Fruit fly (Drosophila melanogaster) whole organism, prepupa: ENCODE measurements around the gene CG34301.

Experiments
- CG11762 ChIP-seq: fragments of 200-800 bp; sonication (Bioruptor generic); optimal IDR thresholded peaks from 3 replicates; lab custom pipeline; 2016; ENCODE audit warnings: missing biosample characterization, missing genetic modification characterization; ENCODE audit not compliant: insufficient read depth
- CG15336 ChIP-seq: fragments of 200-800 bp; sonication (Bioruptor generic); IDR thresholded peaks from 2 replicates; pipeline ENCODE4 v1.3.6; 2022; ENCODE audit warnings: missing biosample characterization, missing genetic modification characterization
- CG16779 ChIP-seq: fragments of 200-800 bp; sonication (Bioruptor generic); optimal IDR thresholded peaks from 3 replicates; lab custom pipeline; 2017; ENCODE audit warnings: missing biosample characterization, mild to moderate bottlenecking, missing genetic modification characterization
- CG4318 ChIP-seq: fragments of 200-800 bp; sonication (Bioruptor generic); optimal IDR thresholded peaks from 3 replicates; lab custom pipeline; 2017; ENCODE audit warnings: missing biosample characterization, mild to moderate bottlenecking, missing genetic modification characterization
- CG6854 ChIP-seq: fragments of 200-800 bp; sonication (Bioruptor generic); optimal IDR thresholded peaks from 2 replicates; lab custom pipeline; 2017; ENCODE audit warnings: missing biosample characterization, mild to moderate bottlenecking, missing genetic modification characterization
- CG9139 ChIP-seq: fragments of 200-800 bp; sonication (Bioruptor generic); optimal IDR thresholded peaks from 3 replicates; lab custom pipeline; 2017; ENCODE audit warnings: missing biosample characterization, mild to moderate bottlenecking, missing genetic modification characterization
- Eip78C ChIP-seq: fragments of 200-800 bp; sonication (Bioruptor generic); peaks from one replicate; lab custom pipeline; 2016; ENCODE audit warnings: missing biosample characterization, missing genetic modification characterization
- Lpt ChIP-seq: fragments of 200-800 bp; sonication (Bioruptor generic); optimal IDR thresholded peaks from 3 replicates; lab custom pipeline; 2016; ENCODE audit warnings: missing biosample characterization, missing genetic modification characterization
- Met ChIP-seq: fragments of 200-800 bp; sonication (Bioruptor generic); optimal IDR thresholded peaks from 3 replicates; lab custom pipeline; 2016; ENCODE audit warnings: missing biosample characterization, missing genetic modification characterization
- Sox102F ChIP-seq: fragments of 200-800 bp; sonication (Bioruptor generic); optimal IDR thresholded peaks from 2 replicates; lab custom pipeline; 2016; ENCODE audit warnings: missing biosample characterization, mild to moderate bottlenecking, missing genetic modification characterization
- net ChIP-seq: fragments of 200-800 bp; sonication (Bioruptor generic); optimal IDR thresholded peaks from 3 replicates; lab custom pipeline; 2016; ENCODE audit warnings: missing biosample characterization, missing genetic modification characterization
- salr ChIP-seq, 2 experiments: fragments of 200-800 bp; sonication (Bioruptor generic); optimal IDR thresholded peaks; 3 replicates each; lab custom pipeline; 2016 to 2018; ENCODE audit warnings: missing biosample characterization in 2 of 2, missing genetic modification characterization in 2 of 2, mild to moderate bottlenecking in 1 of 2
- vri ChIP-seq: fragments of 200-800 bp; sonication (Bioruptor generic); optimal IDR thresholded peaks from 3 replicates; lab custom pipeline; 2016; ENCODE audit warnings: missing biosample characterization, mild to moderate bottlenecking, missing genetic modification characterization

dm6 chr3R:8784788-8785187 is 11.6 kb downstream of the CG34301 start:
- no peak for TF ChIP-seq vri (GFP tag; lab: Kevin White, UChicago)
- TF ChIP-seq Lpt, result no peak
- no peak for TF ChIP-seq Sox102F
- no peak for TF ChIP-seq CG4318 (GFP tag; lab: Kevin White, UChicago)
- TF ChIP-seq net (GFP tag; lab: Kevin White, UChicago), result no peak
- TF ChIP-seq CG15336 (GFP tag; lab: Robert Waterston, UW), result peak; percentile 75
- no peak for TF ChIP-seq salr (GFP tag; optimal IDR thresholded peaks at IDR 0.05; lab: Kevin White, UChicago)
- TF ChIP-seq CG9139 (GFP tag; lab: Kevin White, UChicago), result no peak
- TF ChIP-seq CG16779 (tag; lab: Kevin White, UChicago), result no peak
- no peak for TF ChIP-seq CG11762 (GFP tag; lab: Kevin White, UChicago)
- no peak for TF ChIP-seq Met
- TF ChIP-seq Eip78C, result no peak
- TF ChIP-seq CG6854 (GFP tag; lab: Kevin White, UChicago), result no peak
